Worm (Caenorhabditis elegans) whole organism, L3 larva: Measurements from ENCODE around the gene sbsp-1.
A peak's percentile ranks its signal among the peaks of the same experiment; 100 is the strongest.

Experiments used
- R02D3.7 ChIP-seq: fragments of 150-350 bp; optimal IDR thresholded peaks from 2 replicates; lab custom pipeline; 2014; ENCODE audit warnings: missing biosample characterization, missing genetic modification characterization
- ZK546.5 ChIP-seq: sonication (generic microtip); optimal IDR thresholded peaks from 2 replicates; lab custom pipeline; 2017; ENCODE audit warnings: missing biosample characterization, missing genetic modification characterization
- aly-2 ChIP-seq: fragments of 150-350 bp; optimal IDR thresholded peaks from 2 replicates; lab custom pipeline; 2014; ENCODE audit warnings: missing biosample characterization, missing genetic modification characterization
- ama-1 ChIP-seq: fragments of 150-350 bp; optimal IDR thresholded peaks from 2 replicates; lab custom pipeline; 2018
- ceh-16 ChIP-seq: sonication (generic microtip); optimal IDR thresholded peaks from 2 replicates; lab custom pipeline; 2017; ENCODE audit warnings: missing biosample characterization, missing genetic modification characterization
- ceh-28 ChIP-seq: fragments of 150-350 bp; optimal IDR thresholded peaks from 2 replicates; lab custom pipeline; 2014; ENCODE audit warnings: missing biosample characterization, missing genetic modification reagents, missing genetic modification characterization
- ceh-82 ChIP-seq: fragments of 150-350 bp; optimal IDR thresholded peaks from 2 replicates; lab custom pipeline; 2014; ENCODE audit warnings: missing biosample characterization, missing genetic modification characterization
- ceh-9 ChIP-seq: sonication (generic microtip); optimal IDR thresholded peaks from 2 replicates; lab custom pipeline; 2018; ENCODE audit warnings: missing biosample characterization, missing genetic modification characterization
- daf-12 ChIP-seq: fragments of 150-350 bp; optimal IDR thresholded peaks from 2 replicates; lab custom pipeline; 2014; ENCODE audit warnings: missing biosample characterization, missing genetic modification reagents, missing genetic modification characterization
- egl-27 ChIP-seq: sonication (generic microtip); optimal IDR thresholded peaks from 4 replicates; lab custom pipeline; 2017; ENCODE audit warnings: missing biosample characterization, missing genetic modification reagents, missing genetic modification characterization
- egl-5 ChIP-seq: fragments of 150-350 bp; optimal IDR thresholded peaks from 2 replicates; lab custom pipeline; 2017; ENCODE audit warnings: missing biosample characterization, missing genetic modification reagents, missing genetic modification characterization, inconsistent platforms
- elt-1 ChIP-seq: fragments of 150-350 bp; optimal IDR thresholded peaks from 2 replicates; lab custom pipeline; 2014; ENCODE audit warnings: missing biosample characterization, missing genetic modification characterization
- elt-2 ChIP-seq: sonication (generic microtip); optimal IDR thresholded peaks from 2 replicates; lab custom pipeline; 2016; ENCODE audit warnings: missing genetic modification reagents, mild to moderate bottlenecking, missing genetic modification characterization, missing compliant biosample characterization
- elt-3 ChIP-seq, 3 experiments: fragments of 150-350 bp in 1 of 3; sonication (generic microtip) in 2 of 3; optimal IDR thresholded peaks; 2 replicates in 2 of 3; 4 replicates in 1 of 3; lab custom pipeline; 2014 to 2017; ENCODE audit warnings: missing biosample characterization in 3 of 3, missing genetic modification characterization in 3 of 3
- eor-1 ChIP-seq, 2 experiments: fragments of 150-350 bp; optimal IDR thresholded peaks; 2 replicates each; lab custom pipeline; 2014 to 2018; ENCODE audit warnings: missing biosample characterization in 2 of 2, missing genetic modification characterization in 2 of 2
- fkh-10 ChIP-seq: sonication (generic microtip); optimal IDR thresholded peaks from 2 replicates; lab custom pipeline; 2017; ENCODE audit warnings: missing biosample characterization, missing genetic modification reagents, missing genetic modification characterization
- fkh-2 ChIP-seq: fragments of 150-350 bp; optimal IDR thresholded peaks from 2 replicates; lab custom pipeline; 2014; ENCODE audit warnings: missing biosample characterization, missing genetic modification reagents, missing genetic modification characterization
- fos-1 ChIP-seq: fragments of 150-350 bp; optimal IDR thresholded peaks from 2 replicates; lab custom pipeline; 2014; ENCODE audit warnings: missing biosample characterization, missing genetic modification characterization
- hmg-11 ChIP-seq: sonication (generic microtip); optimal IDR thresholded peaks from 2 replicates; lab custom pipeline; 2016; ENCODE audit warnings: missing genetic modification characterization, missing compliant biosample characterization
- jun-1 ChIP-seq: fragments of 150-350 bp; optimal IDR thresholded peaks from 2 replicates; lab custom pipeline; 2014; ENCODE audit warnings: missing biosample characterization, missing genetic modification reagents, missing genetic modification characterization
- lin-15B ChIP-seq: fragments of 150-350 bp; optimal IDR thresholded peaks from 2 replicates; lab custom pipeline; 2014; ENCODE audit warnings: missing biosample characterization, missing genetic modification characterization
- lin-39 ChIP-seq: fragments of 150-350 bp; optimal IDR thresholded peaks from 2 replicates; lab custom pipeline; 2018; ENCODE audit warnings: missing biosample characterization, missing genetic modification reagents, missing genetic modification characterization
- lsy-12 ChIP-seq: sonication (generic microtip); optimal IDR thresholded peaks from 2 replicates; lab custom pipeline; 2016; ENCODE audit warnings: mild to moderate bottlenecking, missing genetic modification characterization, missing compliant biosample characterization
- mdl-1 ChIP-seq: fragments of 150-350 bp; optimal IDR thresholded peaks from 2 replicates; lab custom pipeline; 2014; ENCODE audit warnings: missing biosample characterization, missing genetic modification characterization
- mml-1 ChIP-seq: fragments of 150-350 bp; sonication (generic microtip); optimal IDR thresholded peaks from 3 replicates; lab custom pipeline; 2014; ENCODE audit warnings: missing biosample characterization, missing genetic modification characterization
- nfya-1 ChIP-seq: sonication (generic microtip); optimal IDR thresholded peaks from 2 replicates; lab custom pipeline; 2017; ENCODE audit warnings: missing genetic modification characterization, mild to moderate bottlenecking, missing compliant biosample characterization, antibody characterized with exemption, moderate library complexity; ENCODE audit not compliant: insufficient read depth
- nhr-11 ChIP-seq: fragments of 150-350 bp; optimal IDR thresholded peaks from 2 replicates; lab custom pipeline; 2014; ENCODE audit warnings: missing biosample characterization, missing genetic modification characterization
- nhr-12 ChIP-seq: fragments of 150-350 bp; optimal IDR thresholded peaks from 2 replicates; lab custom pipeline; 2014; ENCODE audit warnings: missing biosample characterization, missing genetic modification characterization
- nhr-23 ChIP-seq: fragments of 150-350 bp; optimal IDR thresholded peaks from 2 replicates; lab custom pipeline; 2014; ENCODE audit warnings: missing biosample characterization, missing genetic modification reagents, missing genetic modification characterization
- nhr-237 ChIP-seq: fragments of 150-350 bp; optimal IDR thresholded peaks from 2 replicates; lab custom pipeline; 2014; ENCODE audit warnings: missing biosample characterization, missing genetic modification characterization
- nhr-25 ChIP-seq: sonication (generic microtip); optimal IDR thresholded peaks from 2 replicates; lab custom pipeline; 2017; ENCODE audit warnings: missing biosample characterization, missing genetic modification characterization
- nhr-28 ChIP-seq: fragments of 150-350 bp; optimal IDR thresholded peaks from 2 replicates; lab custom pipeline; 2014; ENCODE audit warnings: missing biosample characterization, missing genetic modification characterization
- nhr-43 ChIP-seq: sonication (generic microtip); optimal IDR thresholded peaks from 2 replicates; lab custom pipeline; 2016; ENCODE audit warnings: mild to moderate bottlenecking, missing genetic modification characterization, missing compliant biosample characterization; ENCODE audit not compliant: poor library complexity, severe bottlenecking
- nhr-67 ChIP-seq: fragments of 150-350 bp; optimal IDR thresholded peaks from 2 replicates; lab custom pipeline; 2014; ENCODE audit warnings: missing biosample characterization, missing genetic modification characterization
- nhr-76 ChIP-seq: fragments of 150-350 bp; sonication (generic microtip); optimal IDR thresholded peaks from 5 replicates; lab custom pipeline; 2014; ENCODE audit warnings: missing biosample characterization, missing genetic modification characterization
- nhr-77 ChIP-seq: fragments of 150-350 bp; optimal IDR thresholded peaks from 2 replicates; lab custom pipeline; 2014; ENCODE audit warnings: missing biosample characterization, missing genetic modification characterization
- pha-4 ChIP-seq: fragments of 150-350 bp; optimal IDR thresholded peaks from 2 replicates; lab custom pipeline; 2014; ENCODE audit warnings: missing biosample characterization, missing genetic modification reagents, missing genetic modification characterization
- pqm-1 ChIP-seq: fragments of 150-350 bp; optimal IDR thresholded peaks from 2 replicates; lab custom pipeline; 2017; ENCODE audit warnings: missing biosample characterization, missing genetic modification characterization, inconsistent platforms
- sea-2 ChIP-seq: fragments of 150-350 bp; sonication (generic microtip); optimal IDR thresholded peaks from 4 replicates; lab custom pipeline; 2014; ENCODE audit warnings: missing biosample characterization, missing genetic modification reagents, missing genetic modification characterization
- skn-1 ChIP-seq: fragments of 150-350 bp; optimal IDR thresholded peaks from 2 replicates; lab custom pipeline; 2014; ENCODE audit warnings: missing biosample characterization, missing genetic modification characterization
- snpc-4 ChIP-seq: fragments of 150-350 bp; optimal IDR thresholded peaks from 2 replicates; lab custom pipeline; 2014; ENCODE audit warnings: missing biosample characterization, missing genetic modification characterization
- tbx-2 ChIP-seq: sonication (generic microtip); optimal IDR thresholded peaks from 2 replicates; lab custom pipeline; 2016; ENCODE audit warnings: mild to moderate bottlenecking, missing genetic modification characterization, missing compliant biosample characterization
- unc-39 ChIP-seq: sonication (generic microtip); optimal IDR thresholded peaks from 4 replicates; lab custom pipeline; 2017; ENCODE audit warnings: missing biosample characterization, missing genetic modification characterization
- unc-62 ChIP-seq: fragments of 150-350 bp; sonication (generic microtip); optimal IDR thresholded peaks from 4 replicates; lab custom pipeline; 2014; ENCODE audit warnings: missing biosample characterization, missing genetic modification reagents, missing genetic modification characterization
- zag-1 ChIP-seq: fragments of 150-350 bp; optimal IDR thresholded peaks from 2 replicates; lab custom pipeline; 2014; ENCODE audit warnings: missing biosample characterization, missing genetic modification characterization
- ztf-11 ChIP-seq: fragments of 150-350 bp; optimal IDR thresholded peaks from 2 replicates; lab custom pipeline; 2014; ENCODE audit warnings: missing biosample characterization, missing genetic modification characterization
- ztf-4 ChIP-seq: fragments of 150-350 bp; optimal IDR thresholded peaks from 2 replicates; lab custom pipeline; 2014; ENCODE audit warnings: missing biosample characterization, missing genetic modification characterization

Gene sbsp-1

ce11 chrIII:10848858-10849257 is 16.1 kb downstream of the sbsp-1 start, which contains the start of the genes fbxb-85 and hex-3:
Gene fbxb-85 (minus strand): TSS chrIII:10848963.
Gene hex-3 (plus strand): TSS chrIII:10849222.
- peak; percentile 85 for TF ChIP-seq egl-5 (tag; lab: Kevin White, UChicago)
- peak; percentile 46 for TF ChIP-seq mdl-1 (tag; lab: Kevin White, UChicago)
- peak; percentile 94 for TF ChIP-seq pha-4 (tag; lab: Kevin White, UChicago)
- TF ChIP-seq lin-39 (tag; lab: Kevin White, UChicago), result peak; percentile 87
- no peak for TF ChIP-seq unc-39
- TF ChIP-seq mml-1 (tag; lab: Kevin White, UChicago), result no peak
- peak; percentile 58 for TF ChIP-seq skn-1 (tag; lab: Kevin White, UChicago)
- peak; percentile 29 for TF ChIP-seq ztf-4 (tag; lab: Kevin White, UChicago)
- TF ChIP-seq ceh-28 (tag; lab: Kevin White, UChicago), result peak; percentile 89
- peak; percentile 95 for TF ChIP-seq lsy-12 (tag; lab: Kevin White, UChicago)
- TF ChIP-seq R02D3.7, result peak; percentile 84
- peak; percentile 82 for TF ChIP-seq ceh-82
- TF ChIP-seq hmg-11, result peak; percentile 87
- TF ChIP-seq nhr-77, result peak; percentile 74
- peak; percentile 96 for TF ChIP-seq nhr-23 (tag; lab: Kevin White, UChicago)
- peak; percentile 95 for TF ChIP-seq lin-15B
- peak; percentile 28 for TF ChIP-seq unc-62
- peak; percentile 17 for TF ChIP-seq nhr-76 (tag; lab: Kevin White, UChicago)
- TF ChIP-seq snpc-4 (tag; lab: Kevin White, UChicago), result peak; percentile 71
- TF ChIP-seq nhr-28, result peak; percentile 60
- no peak for TF ChIP-seq ceh-9 (tag; lab: Kevin White, UChicago)
- TF ChIP-seq nhr-67 (tag; lab: Kevin White, UChicago), result no peak
- TF ChIP-seq ama-1 (lab: Kevin White, UChicago), result peak; percentile 68
- TF ChIP-seq zag-1, result peak; percentile 20
- TF ChIP-seq daf-12, result peak; percentile 33
- no peak for TF ChIP-seq eor-1 (tag; optimal IDR thresholded peaks at IDR 0.05; lab: Kevin White, UChicago)
- TF ChIP-seq nhr-43, result peak; percentile 96
- TF ChIP-seq elt-3 (tag; optimal IDR thresholded peaks at IDR 0.05; lab: Kevin White, UChicago), result no peak
- TF ChIP-seq egl-27 (tag; lab: Kevin White, UChicago), result peak; percentile 44
- TF ChIP-seq jun-1 (tag; lab: Kevin White, UChicago), result peak; percentile 70
- TF ChIP-seq fkh-10 (GFP tag; lab: Kevin White, UChicago), result peak; percentile 86
- no peak for TF ChIP-seq sea-2 (GFP tag; lab: Kevin White, UChicago)
- no peak for TF ChIP-seq nhr-12 (tag; lab: Kevin White, UChicago)
- peak; percentile 4 for TF ChIP-seq aly-2 (tag; lab: Kevin White, UChicago)
- no peak for TF ChIP-seq ztf-11 (tag; lab: Kevin White, UChicago)
- TF ChIP-seq pqm-1 (tag; lab: Kevin White, UChicago), result peak; percentile 58
- no peak for TF ChIP-seq nhr-237 (tag; lab: Kevin White, UChicago)
- peak; percentile 27 for TF ChIP-seq ZK546.5
- peak; percentile 69 for TF ChIP-seq elt-2 (tag; lab: Kevin White, UChicago)
- TF ChIP-seq fkh-2 (tag; lab: Kevin White, UChicago), result no peak
- no peak for TF ChIP-seq ceh-16 (tag; lab: Kevin White, UChicago)
- peak; percentile 64 for TF ChIP-seq nhr-11
- TF ChIP-seq fos-1 (tag; lab: Kevin White, UChicago), result no peak
- TF ChIP-seq elt-1, result no peak
- peak; percentile 89 for TF ChIP-seq tbx-2 (tag; lab: Kevin White, UChicago)
- peak; percentile 88 for TF ChIP-seq nhr-25 (tag; lab: Kevin White, UChicago)
- peak; percentile 97 for TF ChIP-seq nfya-1 (tag; lab: Kevin White, UChicago)
